Fruit fly (Drosophila melanogaster): ENCODE measurements around the gene CG31668.

The CG31668 gene

DNA sequence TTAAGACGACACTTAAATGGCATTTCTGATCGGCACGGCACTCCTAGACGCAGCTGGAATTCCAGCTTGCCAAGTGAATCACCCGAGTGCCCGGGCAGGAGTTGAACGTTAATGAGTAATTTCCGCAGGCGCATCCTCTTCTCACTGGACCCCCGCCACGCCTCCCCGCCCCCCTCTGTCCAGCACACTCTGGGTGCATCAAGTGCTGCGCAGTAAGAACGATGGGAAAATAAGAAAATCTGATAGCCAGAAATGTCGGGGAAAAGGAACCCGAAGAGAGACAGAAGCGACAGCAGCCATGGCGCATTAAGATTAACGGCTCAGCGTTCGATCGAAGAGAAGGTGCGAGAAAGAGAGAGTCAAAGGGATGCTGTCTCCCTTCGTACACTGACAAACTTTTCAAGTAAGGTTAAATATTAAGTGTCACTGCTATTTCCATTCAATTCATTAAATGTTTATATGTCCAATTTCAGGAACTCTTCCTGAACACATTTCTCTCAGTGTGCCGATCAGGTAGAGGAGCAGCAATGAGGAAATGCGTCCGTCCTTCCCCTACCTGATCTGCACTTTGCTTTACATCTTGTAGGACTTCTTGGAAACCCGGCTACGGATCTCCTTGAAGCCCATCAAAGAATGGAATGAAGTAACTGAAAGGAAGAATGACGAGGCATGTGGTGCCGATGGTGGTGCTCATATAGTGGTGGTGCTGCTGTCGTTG lies 41.3 kb downstream of the CG31668 start (continued):
- peak; percentile 98 for TF ChIP-seq Eip78C (GFP tag)
- peak; percentile 91 for TF ChIP-seq CG34406 (GFP tag; optimal IDR thresholded peaks at IDR 0.05)
- peak; percentile 56; the same call in 2 of the 3 replicates for TF ChIP-seq eg (GFP tag; IDR thresholded peaks at IDR 0.05)
- TF ChIP-seq Eip75B (GFP tag; optimal IDR thresholded peaks at IDR 0.05): peak; percentile 96
- peak; percentile 97 for TF ChIP-seq svp (GFP tag)
- TF ChIP-seq CG6792 (GFP tag; optimal IDR thresholded peaks at IDR 0.05): peak; percentile 92
- TF ChIP-seq fd59A (GFP tag; optimal IDR thresholded peaks at IDR 0.05): peak; percentile 90
- TF ChIP-seq esn (GFP tag; optimal IDR thresholded peaks at IDR 0.05): peak; percentile 94
- TF ChIP-seq dac (GFP tag; optimal IDR thresholded peaks at IDR 0.05): no peak
- peak; percentile 93 for TF ChIP-seq CG31627 (GFP tag; optimal IDR thresholded peaks at IDR 0.05)
- TF ChIP-seq CG15336 (GFP tag; IDR thresholded peaks at IDR 0.05): peak; percentile 61
- peak; percentile 75 for TF ChIP-seq CG16779 (tag; optimal IDR thresholded peaks at IDR 0.05)
- peak; percentile 97 for TF ChIP-seq spab (GFP tag; optimal IDR thresholded peaks at IDR 0.05)
- TF ChIP-seq Sox14 (GFP tag; optimal IDR thresholded peaks at IDR 0.05): peak; percentile 91
- peak; percentile 97 for TF ChIP-seq CG10669 (GFP tag; optimal IDR thresholded peaks at IDR 0.05)
- peak; percentile 35; the same call in 1 of the 2 replicates for TF ChIP-seq CG11294 (GFP tag; IDR thresholded peaks at IDR 0.05)
- peak; percentile 90 for TF ChIP-seq CG8319 (GFP tag; optimal IDR thresholded peaks at IDR 0.05)
- peak; percentile 94 for TF ChIP-seq Sox102F (GFP tag; optimal IDR thresholded peaks at IDR 0.05)
- peak; percentile 66 for TF ChIP-seq Gug (GFP tag; IDR thresholded peaks at IDR 0.05)
- TF ChIP-seq Smox (GFP tag; optimal IDR thresholded peaks at IDR 0.05): peak; percentile 95
- TF ChIP-seq salr (GFP tag; optimal IDR thresholded peaks at IDR 0.05): peak; percentile 61 to 91
- peak; percentile 91 for TF ChIP-seq CG10631 (GFP tag; optimal IDR thresholded peaks at IDR 0.05)
- peak; percentile 96 for TF ChIP-seq topi (GFP tag; optimal IDR thresholded peaks at IDR 0.05)
- peak; percentile 19 for TF ChIP-seq CG4318 (GFP tag; optimal IDR thresholded peaks at IDR 0.05)
- peak; percentile 86 for TF ChIP-seq Blimp-1 (GFP tag; optimal IDR thresholded peaks at IDR 0.05)
- TF ChIP-seq achi (GFP tag; optimal IDR thresholded peaks at IDR 0.05): peak; percentile 88
- peak; percentile 93 for TF ChIP-seq dsx (GFP tag; optimal IDR thresholded peaks at IDR 0.05; ENCODE audit: poor library complexity, severe bottlenecking)
- peak; percentile 87 for TF ChIP-seq CG6854 (GFP tag; optimal IDR thresholded peaks at IDR 0.05)
- peak; percentile 86 for TF ChIP-seq CG7368 (GFP tag; optimal IDR thresholded peaks at IDR 0.05)

dm6 chr2L:2163568-2163953 lies 42.4 kb downstream of the CG31668 start:
- peak; percentile 85 for TF ChIP-seq net (GFP tag; optimal IDR thresholded peaks at IDR 0.05)
- peak; percentile 93 for TF ChIP-seq CG3919 (GFP tag; optimal IDR thresholded peaks at IDR 0.05)
- TF ChIP-seq pdm3 (GFP tag; optimal IDR thresholded peaks at IDR 0.05): peak; percentile 92
- TF ChIP-seq cyc (GFP tag; optimal IDR thresholded peaks at IDR 0.05): peak; percentile 94
- TF ChIP-seq CG4318 (GFP tag; optimal IDR thresholded peaks at IDR 0.05): peak; percentile 75
- peak; percentile 93 for TF ChIP-seq Smox (GFP tag; optimal IDR thresholded peaks at IDR 0.05)
- peak; percentile 93 for TF ChIP-seq Ets96B (tag; optimal IDR thresholded peaks at IDR 0.05)
- peak; percentile 93 for TF ChIP-seq CG10669 (GFP tag; optimal IDR thresholded peaks at IDR 0.05)
- TF ChIP-seq esn (GFP tag; optimal IDR thresholded peaks at IDR 0.05): peak; percentile 97
- peak; percentile 98 for TF ChIP-seq Sox14 (GFP tag; optimal IDR thresholded peaks at IDR 0.05)
- peak; percentile 92 for TF ChIP-seq CG6854 (GFP tag; optimal IDR thresholded peaks at IDR 0.05)
- TF ChIP-seq Blimp-1 (GFP tag; optimal IDR thresholded peaks at IDR 0.05): peak; percentile 81
- TF ChIP-seq dac (GFP tag; optimal IDR thresholded peaks at IDR 0.05): peak; percentile 79
- peak; percentile 94 to 99 for TF ChIP-seq ss (GFP tag; optimal IDR thresholded peaks at IDR 0.05)
- TF ChIP-seq salr (GFP tag; optimal IDR thresholded peaks at IDR 0.05): peak; percentile 68 to 95
- peak; percentile 79 for TF ChIP-seq Lpt (GFP tag; optimal IDR thresholded peaks at IDR 0.05)
- TF ChIP-seq CG32006 (GFP tag; optimal IDR thresholded peaks at IDR 0.05): peak; percentile 89
- TF ChIP-seq Met (GFP tag; optimal IDR thresholded peaks at IDR 0.05): peak; percentile 97
- peak; percentile 94 for TF ChIP-seq spab (GFP tag; optimal IDR thresholded peaks at IDR 0.05)
- peak; percentile 92 for TF ChIP-seq CG15336 (GFP tag; IDR thresholded peaks at IDR 0.05)
- peak; percentile 88 for TF ChIP-seq acj6 (GFP tag; optimal IDR thresholded peaks at IDR 0.05)
- TF ChIP-seq Hr38 (GFP tag; optimal IDR thresholded peaks at IDR 0.05): no peak
- peak; percentile 93 for TF ChIP-seq achi (GFP tag; optimal IDR thresholded peaks at IDR 0.05)
- TF ChIP-seq CG6276 (GFP tag; optimal IDR thresholded peaks at IDR 0.05): peak; percentile 76
- TF ChIP-seq dsx (GFP tag; optimal IDR thresholded peaks at IDR 0.05; ENCODE audit: poor library complexity, severe bottlenecking): peak; percentile 92
- TF ChIP-seq OdsH (GFP tag; optimal IDR thresholded peaks at IDR 0.05): peak; percentile 88
- TF ChIP-seq CG31627 (GFP tag; optimal IDR thresholded peaks at IDR 0.05): peak; percentile 95
- TF ChIP-seq CG11762 (GFP tag; optimal IDR thresholded peaks at IDR 0.05; ENCODE audit: insufficient read depth): peak; percentile 84
- TF ChIP-seq Eip93F (GFP tag; optimal IDR thresholded peaks at IDR 0.05): peak; percentile 85
- TF ChIP-seq CG10631 (GFP tag; optimal IDR thresholded peaks at IDR 0.05): peak; percentile 96
- peak; percentile 95 for TF ChIP-seq CG3032 (tag; optimal IDR thresholded peaks at IDR 0.05)
- TF ChIP-seq CG8119 (GFP tag; IDR thresholded peaks at IDR 0.05): peak; percentile 92
- peak; percentile 88 for TF ChIP-seq Sox15 (GFP tag; optimal IDR thresholded peaks at IDR 0.05)
